Worm (Caenorhabditis elegans): ENCODE data around the gene srx-6.
"Not testable (repeated sequence)": the region's sequence is repeated elsewhere in the genome, so short reads cannot be mapped to it uniquely, and the experiment has no call there.

srx-6 gene

ce11 chrV:7341942-7342341 lies 28.8 kb upstream of the srx-6 start, which contains the start of the genes nhr-263 and nhr-148:
TSS of gene nhr-263 (minus strand) at chrV:7342042.
TSS of gene nhr-148 (plus strand) at chrV:7342156.
- no peak for TF ChIP-seq aptf-2 (GFP tag; conservative IDR thresholded peaks at IDR 0.05)
- TF ChIP-seq rpc-1 (optimal IDR thresholded peaks at IDR 0.05), result no peak
- TF ChIP-seq rpc-1 (tag; optimal IDR thresholded peaks at IDR 0.05), result no peak
- no peak for TF ChIP-seq repo-1 (tag; optimal IDR thresholded peaks at IDR 0.05)
- no peak for TF ChIP-seq F55B11.4 (tag; optimal IDR thresholded peaks at IDR 0.05; ENCODE audit: borderline replicate concordance, insufficient read depth)
- TF ChIP-seq madf-6 (GFP tag; IDR thresholded peaks at IDR 0.05), result no peak
- no peak for TF ChIP-seq K12H6.12 (tag; optimal IDR thresholded peaks at IDR 0.05)
- no peak for TF ChIP-seq B0261.1 (tag; optimal IDR thresholded peaks at IDR 0.05)
- no peak for TF ChIP-seq K11D2.4 (GFP tag; IDR thresholded peaks at IDR 0.05)

- TF ChIP-seq ama-1 (optimal IDR thresholded peaks at IDR 0.05), result no peak
- TF ChIP-seq ama-1 (GFP tag; optimal IDR thresholded peaks at IDR 0.05), result no peak
- no peak for TF ChIP-seq chd-7 (tag; optimal IDR thresholded peaks at IDR 0.05)
- no peak for TF ChIP-seq ztf-26 (tag; optimal IDR thresholded peaks at IDR 0.05)
- TF ChIP-seq lsy-27 (tag; optimal IDR thresholded peaks at IDR 0.05; ENCODE audit: borderline replicate concordance, insufficient read depth), result no peak
- no peak for TF ChIP-seq zim-3 (tag; optimal IDR thresholded peaks at IDR 0.05)
- no peak for TF ChIP-seq F33H1.4 (GFP tag; IDR thresholded peaks at IDR 0.05)
Measured at ce11 chrV:7339831-7340230, 26.7 kb upstream of the srx-6 start, which contains the start of gene srh-187. TSS of gene srh-187 (minus strand) at chrV:7339931.

ce11 chrV:7337218-7337617 lies 24.1 kb upstream of the srx-6 start, which contains the start of gene F10G2.7:
TSS of gene F10G2.7 (minus strand) at chrV:7337318.
- TF ChIP-seq atf-7 (tag; optimal IDR thresholded peaks at IDR 0.05); lin-54 (GFP tag; optimal IDR thresholded peaks at IDR 0.05); lin-40 (tag; optimal IDR thresholded peaks at IDR 0.05): not testable (repeated sequence)

- TF ChIP-seq dpl-1 (GFP tag; optimal IDR thresholded peaks at IDR 0.05) (no peak), ZK185.1 (tag; optimal IDR thresholded peaks at IDR 0.05; ENCODE audit: poor library complexity, severe bottlenecking) (no peak), snpc-1.3 (tag; optimal IDR thresholded peaks at IDR 0.05; ENCODE audit: insufficient read depth) (no peak), F57A8.1 (GFP tag; optimal IDR thresholded peaks at IDR 0.05) (no peak), pbrm-1 (GFP tag; IDR thresholded peaks at IDR 0.05) (no peak), egl-44 (GFP tag; IDR thresholded peaks at IDR 0.05) (no peak), C17E4.6 (GFP tag; IDR thresholded peaks at IDR 0.05) (no peak), akir-1 (GFP tag; optimal IDR thresholded peaks at IDR 0.05) (no peak), Y79H2A.3 (GFP tag; conservative IDR thresholded peaks at IDR 0.05) (no peak), tbp1 (GFP tag; optimal IDR thresholded peaks at IDR 0.05) (no peak), cebp-2 (GFP tag; IDR thresholded peaks at IDR 0.05) (no peak)
Measured at ce11 chrV:7332253-7332652, 19.1 kb upstream of the srx-6 start, which contains the start of gene F10G2.1. TSS of gene F10G2.1 (plus strand) at chrV:7332553.

- TF ChIP-seq lin-40 (tag; optimal IDR thresholded peaks at IDR 0.05), result no peak
- no peak for TF ChIP-seq F10E7.11 (tag; optimal IDR thresholded peaks at IDR 0.05)
- TF ChIP-seq bed-1 (GFP tag; IDR thresholded peaks at IDR 0.05), result no peak
- no peak for TF ChIP-seq F55B11.4 (tag; optimal IDR thresholded peaks at IDR 0.05; ENCODE audit: borderline replicate concordance, insufficient read depth)
- no peak for TF ChIP-seq C06A6.2 (GFP tag; conservative IDR thresholded peaks at IDR 0.05)
Measured at ce11 chrV:7330868-7331267, 17.7 kb upstream of the srx-6 start, which contains the start of gene F10G2.2. TSS of gene F10G2.2 (plus strand) at chrV:7331168.

All from whole organism, young adult.